Fruit fly (Drosophila melanogaster) whole organism, adult: Measurements from ENCODE around the gene RpL34a.

Experiments
- CG11617 ChIP-seq: fragments of 200-800 bp; sonication (Bioruptor generic); optimal IDR thresholded peaks from 2 replicates; lab custom pipeline; 2017; ENCODE audit warnings: mild to moderate bottlenecking, missing biosample characterization, missing genetic modification reagents, missing genetic modification characterization
- CG5204 ChIP-seq: fragments of 200-800 bp; sonication (Bioruptor generic); optimal IDR thresholded peaks from 2 replicates; lab custom pipeline; 2016; ENCODE audit warnings: missing biosample characterization, missing genetic modification characterization
- pad ChIP-seq: fragments of 200-800 bp; sonication (Bioruptor generic); optimal IDR thresholded peaks from 3 replicates; lab custom pipeline; 2017; ENCODE audit warnings: missing biosample characterization, missing genetic modification characterization, mild to moderate bottlenecking, moderate library complexity, missing genetic modification reagents

DNA sequence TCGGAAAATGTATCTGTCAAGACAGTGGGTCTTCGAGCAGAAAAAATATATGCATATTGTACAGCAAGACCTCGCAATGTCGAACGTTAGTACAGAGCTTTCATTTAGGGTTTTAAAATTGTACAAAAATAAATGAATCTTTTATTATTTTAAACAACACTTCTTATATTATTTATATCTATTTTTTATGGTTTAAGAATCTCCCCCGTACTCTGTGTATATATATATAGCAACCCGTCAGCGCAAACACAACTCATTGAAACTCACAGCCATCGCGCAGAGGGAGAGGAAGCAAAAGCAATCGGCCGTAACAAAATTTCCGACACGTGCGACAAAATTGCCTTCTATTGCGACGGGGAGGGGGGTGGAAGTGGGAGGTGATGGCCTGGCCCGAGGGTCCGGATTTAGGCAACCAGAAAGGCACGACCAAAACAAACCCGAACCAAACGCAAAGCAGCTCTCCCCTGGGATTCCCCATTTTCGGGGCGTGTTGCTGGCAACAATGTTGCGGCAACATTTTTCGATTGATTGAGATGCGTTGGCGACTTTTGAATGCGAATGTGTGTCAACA, 46.9 kb upstream of the RpL34a start:
- TF ChIP-seq CG11617 (GFP tag; lab: Kevin White, UChicago), result no peak
- TF ChIP-seq CG5204 (GFP tag; lab: Kevin White, UChicago), result no peak
- no peak for TF ChIP-seq pad (GFP tag; lab: Kevin White, UChicago)
